Worm (Caenorhabditis elegans): Measurements from ENCODE around the gene Y62F5A.10.

DNA sequence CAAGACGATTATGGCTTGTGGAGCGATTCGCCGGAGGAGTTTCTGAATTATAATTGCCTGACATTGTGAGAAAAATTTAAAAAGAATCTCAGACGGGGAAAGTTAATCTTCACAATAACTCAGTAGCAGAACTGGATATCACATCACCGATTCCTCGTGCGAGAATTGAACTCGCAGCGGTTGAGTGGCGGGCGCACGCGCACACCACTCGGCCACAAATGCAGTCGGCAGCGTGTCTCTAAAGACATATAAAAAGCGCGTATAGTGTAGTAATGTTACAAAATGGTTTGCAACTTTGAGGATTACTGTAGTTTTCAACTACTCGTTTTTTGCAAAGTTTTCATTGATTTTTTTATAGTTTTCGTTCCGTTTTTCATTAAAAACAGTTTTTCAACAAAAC, 36.8 kb upstream of the Y62F5A.10 start:
- TF ChIP-seq hlh-30 (tag; optimal IDR thresholded peaks at IDR 0.05; ENCODE audit: insufficient read depth) (peak; percentile 78), lim-6 (tag; optimal IDR thresholded peaks at IDR 0.05) (peak; percentile 76), tbx-7 (tag; optimal IDR thresholded peaks at IDR 0.05) (peak; percentile 35), ceh-6 (GFP tag; optimal IDR thresholded peaks at IDR 0.05) (peak; percentile 96), unc-86 (tag; optimal IDR thresholded peaks at IDR 0.05) (peak; percentile 93), odd-2 (tag; optimal IDR thresholded peaks at IDR 0.05) (peak; percentile 80), ceh-18 (tag; optimal IDR thresholded peaks at IDR 0.05) (peak; percentile 91), ceh-9 (tag; optimal IDR thresholded peaks at IDR 0.05) (peak; percentile 95), ama-1 (optimal IDR thresholded peaks at IDR 0.05) (no peak)

Data from whole organism, late embryonic.